Fruit fly (Drosophila melanogaster) whole organism, prepupa: ENCODE results near the gene Tango6.

Experiments
- Blimp-1 ChIP-seq: fragments of 200-800 bp; sonication (Bioruptor generic); optimal IDR thresholded peaks from 3 replicates; lab custom pipeline; 2017; ENCODE audit warnings: missing biosample characterization, missing genetic modification characterization, mild to moderate bottlenecking, moderate library complexity, missing genetic modification reagents
- CG10631 ChIP-seq: fragments of 200-800 bp; sonication (Bioruptor generic); optimal IDR thresholded peaks from 2 replicates; lab custom pipeline; 2016; ENCODE audit warnings: missing biosample characterization, missing genetic modification characterization
- CG10669 ChIP-seq: fragments of 200-800 bp; sonication (Bioruptor generic); optimal IDR thresholded peaks from 3 replicates; lab custom pipeline; 2018; ENCODE audit warnings: missing biosample characterization, mild to moderate bottlenecking, missing genetic modification characterization, moderate library complexity
- CG11902 ChIP-seq: fragments of 200-800 bp; sonication (Bioruptor generic); optimal IDR thresholded peaks from 3 replicates; lab custom pipeline; 2016; ENCODE audit warnings: missing biosample characterization, missing genetic modification characterization
- CG15336 ChIP-seq: fragments of 200-800 bp; sonication (Bioruptor generic); IDR thresholded peaks from 2 replicates; pipeline ENCODE4 v1.3.6; 2022; ENCODE audit warnings: missing biosample characterization, missing genetic modification characterization
- CG31627 ChIP-seq: fragments of 200-800 bp; sonication (Bioruptor generic); optimal IDR thresholded peaks from 3 replicates; lab custom pipeline; 2016; ENCODE audit warnings: missing biosample characterization, missing genetic modification characterization
- CG32006 ChIP-seq: fragments of 200-800 bp; sonication (Bioruptor generic); optimal IDR thresholded peaks from 3 replicates; lab custom pipeline; 2017; ENCODE audit warnings: missing biosample characterization, mild to moderate bottlenecking, missing genetic modification characterization
- CG6163 ChIP-seq: fragments of 200-800 bp; sonication (Bioruptor generic); IDR thresholded peaks from 3 replicates; pipeline ENCODE4 v1.3.6; 2022; ENCODE audit warnings: missing biosample characterization, missing genetic modification characterization
- CG6854 ChIP-seq: fragments of 200-800 bp; sonication (Bioruptor generic); optimal IDR thresholded peaks from 2 replicates; lab custom pipeline; 2017; ENCODE audit warnings: missing biosample characterization, mild to moderate bottlenecking, missing genetic modification characterization
- CG7368 ChIP-seq: fragments of 200-800 bp; sonication (Bioruptor generic); optimal IDR thresholded peaks from 3 replicates; lab custom pipeline; 2016; ENCODE audit warnings: missing biosample characterization, missing genetic modification characterization
- CG8119 ChIP-seq: fragments of 200-800 bp; sonication (Bioruptor generic); IDR thresholded peaks from 3 replicates; pipeline ENCODE4 v1.3.6; 2022; ENCODE audit warnings: missing biosample characterization, missing genetic modification characterization
- CG8319 ChIP-seq: fragments of 200-800 bp; sonication (Bioruptor generic); optimal IDR thresholded peaks from 3 replicates; lab custom pipeline; 2016; ENCODE audit warnings: missing biosample characterization, missing genetic modification characterization
- Eip75B ChIP-seq: fragments of 200-800 bp; sonication (Bioruptor generic); optimal IDR thresholded peaks from 3 replicates; lab custom pipeline; 2016; ENCODE audit warnings: missing biosample characterization, missing genetic modification characterization
- Eip78C ChIP-seq: fragments of 200-800 bp; sonication (Bioruptor generic); peaks from one replicate; lab custom pipeline; 2016; ENCODE audit warnings: missing biosample characterization, missing genetic modification characterization
- Eip93F ChIP-seq: fragments of 200-800 bp; sonication (Bioruptor generic); optimal IDR thresholded peaks from 2 replicates; lab custom pipeline; 2016; ENCODE audit warnings: missing biosample characterization, mild to moderate bottlenecking, missing genetic modification characterization
- Ets21C ChIP-seq: fragments of 200-800 bp; sonication (Bioruptor generic); optimal IDR thresholded peaks from 3 replicates; lab custom pipeline; 2016; ENCODE audit warnings: missing biosample characterization, missing genetic modification characterization
- Ets96B ChIP-seq: fragments of 200-800 bp; optimal IDR thresholded peaks from 2 replicates; lab custom pipeline; 2019; ENCODE audit warnings: missing biosample characterization, mild to moderate bottlenecking, missing genetic modification characterization, moderate library complexity
- Gug ChIP-seq: fragments of 200-800 bp; sonication (Bioruptor generic); IDR thresholded peaks from 2 replicates; pipeline ENCODE4 v1.3.6; 2022; ENCODE audit warnings: missing biosample characterization, missing genetic modification characterization
- Hr38 ChIP-seq: sonication (Bioruptor generic); optimal IDR thresholded peaks from 2 replicates; lab custom pipeline; 2016; ENCODE audit warnings: missing biosample characterization, missing genetic modification characterization
- Hr4 ChIP-seq: fragments of 200-800 bp; sonication (Bioruptor generic); optimal IDR thresholded peaks from 3 replicates; lab custom pipeline; 2016; ENCODE audit warnings: missing biosample characterization, missing genetic modification characterization
- Met ChIP-seq: fragments of 200-800 bp; sonication (Bioruptor generic); optimal IDR thresholded peaks from 3 replicates; lab custom pipeline; 2016; ENCODE audit warnings: missing biosample characterization, missing genetic modification characterization
- Smox ChIP-seq: fragments of 200-800 bp; sonication (Bioruptor generic); optimal IDR thresholded peaks from 3 replicates; lab custom pipeline; 2016; ENCODE audit warnings: missing biosample characterization, missing genetic modification characterization
- Sox102F ChIP-seq: fragments of 200-800 bp; sonication (Bioruptor generic); optimal IDR thresholded peaks from 2 replicates; lab custom pipeline; 2016; ENCODE audit warnings: missing biosample characterization, mild to moderate bottlenecking, missing genetic modification characterization
- achi ChIP-seq: fragments of 200-800 bp; sonication (Bioruptor generic); optimal IDR thresholded peaks from 3 replicates; lab custom pipeline; 2016; ENCODE audit warnings: missing biosample characterization, missing genetic modification characterization
- acj6 ChIP-seq: fragments of 200-800 bp; sonication (Bioruptor generic); optimal IDR thresholded peaks from 3 replicates; lab custom pipeline; 2016; ENCODE audit warnings: missing biosample characterization, missing genetic modification characterization
- cyc ChIP-seq: fragments of 200-800 bp; sonication (Bioruptor generic); optimal IDR thresholded peaks from 3 replicates; lab custom pipeline; 2016; ENCODE audit warnings: missing biosample characterization, missing genetic modification characterization
- dac ChIP-seq: fragments of 200-800 bp; sonication (Bioruptor generic); optimal IDR thresholded peaks from 2 replicates; lab custom pipeline; 2017; ENCODE audit warnings: missing biosample characterization, mild to moderate bottlenecking, missing genetic modification characterization
- dsx ChIP-seq: fragments of 200-800 bp; optimal IDR thresholded peaks from 3 replicates; lab custom pipeline; 2019; ENCODE audit warnings: missing biosample characterization, mild to moderate bottlenecking, missing genetic modification characterization, moderate library complexity; ENCODE audit not compliant: poor library complexity, severe bottlenecking
- eg ChIP-seq: fragments of 200-800 bp; sonication (Bioruptor generic); IDR thresholded peaks from 3 replicates; pipeline ENCODE4 v1.3.6; 2022; ENCODE audit warnings: missing biosample characterization, missing genetic modification characterization
- lz ChIP-seq: fragments of 200-800 bp; sonication (Bioruptor generic); optimal IDR thresholded peaks from 3 replicates; lab custom pipeline; 2016; ENCODE audit warnings: missing biosample characterization, missing genetic modification characterization
- ss ChIP-seq, 2 experiments: fragments of 200-800 bp; sonication (Bioruptor generic); optimal IDR thresholded peaks; 2 replicates in 1 of 2; 3 replicates in 1 of 2; lab custom pipeline; 2017 to 2018; ENCODE audit warnings: mild to moderate bottlenecking in 2 of 2, missing biosample characterization in 2 of 2, missing genetic modification characterization in 2 of 2, moderate library complexity in 1 of 2
- svp ChIP-seq: fragments of 200-800 bp; sonication (Bioruptor generic); peaks from one replicate; lab custom pipeline; 2016; ENCODE audit warnings: missing biosample characterization, missing genetic modification characterization

Gene Tango6

dm6 chr2L:18974063-18974779, 5.4 kb downstream of the Tango6 start, which contains the start of the genes L2HGDH and CG10431 (continued):
- TF ChIP-seq lz (GFP tag; lab: Kevin White, UChicago) (peak; percentile 70), acj6 (GFP tag; lab: Kevin White, UChicago) (peak; percentile 69), CG15336 (GFP tag; lab: Robert Waterston, UW) (peak; percentile 34; the same call in 1 of the 2 replicates), CG7368 (GFP tag; lab: Kevin White, UChicago) (peak; percentile 25), dsx (GFP tag; lab: Kevin White, UChicago) (no peak), Eip93F (GFP tag; lab: Kevin White, UChicago) (peak; percentile 30), CG10669 (GFP tag; lab: Kevin White, UChicago) (peak; percentile 46), achi (peak; percentile 72), eg (GFP tag; lab: Robert Waterston, UW) (peak; percentile 74), ss (GFP tag; optimal IDR thresholded peaks at IDR 0.05; lab: Kevin White, UChicago) (peak in 1 of 2 experiments; percentile 56), Sox102F (GFP tag; lab: Kevin White, UChicago) (no peak), CG11902 (no peak), Ets96B (tag; lab: Kevin White, UChicago) (peak; percentile 52), Met (GFP tag; lab: Kevin White, UChicago) (peak; percentile 70), CG31627 (peak; percentile 65), dac (GFP tag; lab: Kevin White, UChicago) (no peak), CG6854 (GFP tag; lab: Kevin White, UChicago) (peak; percentile 57), Smox (GFP tag; lab: Kevin White, UChicago) (no peak), Eip75B (GFP tag; lab: Kevin White, UChicago) (no peak), CG10631 (peak; percentile 83), Blimp-1 (GFP tag; lab: Kevin White, UChicago) (no peak)

dm6 chr2L:18976749-18977148, 7.9 kb downstream of the Tango6 start:
- TF ChIP-seq Hr38 (GFP tag; lab: Kevin White, UChicago) (no peak), CG6163 (GFP tag; lab: Robert Waterston, UW) (no peak), cyc (GFP tag; lab: Kevin White, UChicago) (no peak), Met (GFP tag; lab: Kevin White, UChicago) (no peak), CG10631 (no peak), svp (GFP tag; lab: Kevin White, UChicago) (peak; percentile 42), Ets21C (GFP tag; lab: Kevin White, UChicago) (no peak), Eip93F (GFP tag; lab: Kevin White, UChicago) (no peak)

DNA sequence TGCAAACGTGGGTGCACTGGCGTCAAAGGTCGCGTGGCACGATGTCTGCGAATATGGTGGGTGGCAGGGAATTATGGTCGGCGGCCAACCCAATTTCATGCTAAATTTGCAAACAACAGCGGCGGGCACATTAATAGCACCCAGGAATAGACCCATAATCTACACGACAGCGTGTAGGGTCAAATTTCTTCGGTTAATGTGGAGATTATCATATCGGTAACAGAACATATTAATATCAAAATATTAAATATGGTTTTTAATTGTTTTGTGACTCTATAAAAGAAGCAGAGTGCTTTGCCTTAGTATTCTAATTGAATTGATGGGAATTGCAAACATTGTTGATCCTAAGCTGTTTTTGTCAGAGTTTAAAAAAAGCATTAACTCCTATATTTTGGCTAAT, 10.1 kb downstream of the Tango6 start:
- peak; percentile 71 for TF ChIP-seq Eip78C (GFP tag; lab: Kevin White, UChicago)
- TF ChIP-seq CG10631 = peak; percentile 1
- TF ChIP-seq dac (GFP tag; lab: Kevin White, UChicago) = no peak
- TF ChIP-seq Hr4 (GFP tag; lab: Kevin White, UChicago) = peak; percentile 23
- TF ChIP-seq Eip75B (GFP tag; lab: Kevin White, UChicago) = no peak
- no peak for TF ChIP-seq CG8319 (GFP tag; lab: Kevin White, UChicago)
- no peak for TF ChIP-seq Gug
- TF ChIP-seq CG8119 = peak; percentile 36; the same call in 1 of the 3 replicates
- peak; percentile 30; the same call in 1 of the 2 replicates for TF ChIP-seq CG15336 (GFP tag; lab: Robert Waterston, UW)
- peak; percentile 11 for TF ChIP-seq CG32006 (GFP tag; lab: Kevin White, UChicago)
- peak; percentile 56 for TF ChIP-seq svp (GFP tag; lab: Kevin White, UChicago)

dm6 chr2L:18979407-18979806, 10.6 kb downstream of the Tango6 start:
- TF ChIP-seq ss (GFP tag; optimal IDR thresholded peaks at IDR 0.05; lab: Kevin White, UChicago) (peak in 1 of 2 experiments; percentile 81), Eip78C (GFP tag; lab: Kevin White, UChicago) (no peak), dac (GFP tag; lab: Kevin White, UChicago) (no peak), CG6854 (GFP tag; lab: Kevin White, UChicago) (no peak)
- TF ChIP-seq, all 60 proteins: peak for 1
